Worm (Caenorhabditis elegans) whole organism, L4 larva: Measurements from ENCODE around the gene H03E18.1.

ENCODE experiments used
- D1046.2 ChIP-seq: fragments of 200-800 bp; sonication (Bioruptor generic); IDR thresholded peaks from 2 replicates; pipeline ENCODE4 v1.3.6; 2022; ENCODE audit warnings: missing genetic modification characterization, missing compliant biosample characterization
- F26F4.8 ChIP-seq: fragments of 200-800 bp; sonication (Bioruptor generic); conservative IDR thresholded peaks from 2 replicates; pipeline ENCODE4 v1.3.6; 2022; ENCODE audit warnings: missing genetic modification characterization, missing compliant biosample characterization
- F49E8.2 ChIP-seq: sonication (generic microtip); optimal IDR thresholded peaks from 2 replicates; lab custom pipeline; 2016; ENCODE audit warnings: missing compliant biosample characterization, mild to moderate bottlenecking, missing genetic modification characterization, borderline replicate concordance
- R02D3.7 ChIP-seq: fragments of 150-350 bp; sonication (generic microtip); optimal IDR thresholded peaks from 3 replicates; lab custom pipeline; 2014; ENCODE audit warnings: missing biosample characterization, missing genetic modification characterization
- Y5F2A.4 ChIP-seq: fragments of 200-800 bp; sonication (Bioruptor generic); optimal IDR thresholded peaks from 2 replicates; lab custom pipeline; 2018; ENCODE audit warnings: mild to moderate bottlenecking, missing genetic modification characterization, missing compliant biosample characterization
- Y75B8A.6 ChIP-seq: fragments of 200-800 bp; sonication (Bioruptor generic); IDR thresholded peaks from 2 replicates; pipeline ENCODE4 v1.3.6; 2022; ENCODE audit warnings: missing genetic modification reagents, missing genetic modification characterization, missing compliant biosample characterization
- ZK337.2 ChIP-seq: fragments of 200-800 bp; sonication (Bioruptor generic); IDR thresholded peaks from 2 replicates; pipeline ENCODE4 v1.3.6; 2022; ENCODE audit warnings: missing genetic modification reagents, missing genetic modification characterization, missing compliant biosample characterization
- ZK546.5 ChIP-seq, 2 experiments: sonication (generic microtip); optimal IDR thresholded peaks; 2 replicates each; lab custom pipeline; 2017; ENCODE audit warnings: missing biosample characterization in 2 of 2, missing genetic modification characterization in 2 of 2
- aha-1 ChIP-seq: fragments of 150-350 bp; peaks from one replicate; lab custom pipeline; 2014; ENCODE audit warnings: missing biosample characterization, missing genetic modification characterization
- ama-1 ChIP-seq: fragments of 150-350 bp; optimal IDR thresholded peaks from 2 replicates; lab custom pipeline; 2014; ENCODE audit warnings: inconsistent platforms, mixed read lengths
- ceh-28 ChIP-seq: fragments of 150-350 bp; optimal IDR thresholded peaks from 2 replicates; lab custom pipeline; 2014; ENCODE audit warnings: missing biosample characterization, missing genetic modification reagents, missing genetic modification characterization
- ceh-32 ChIP-seq: sonication (generic microtip); optimal IDR thresholded peaks from 2 replicates; lab custom pipeline; 2016; ENCODE audit warnings: mild to moderate bottlenecking, missing genetic modification characterization, missing compliant biosample characterization; ENCODE audit not compliant: poor library complexity
- ceh-44 ChIP-seq: fragments of 200-800 bp; sonication (Bioruptor generic); IDR thresholded peaks from 2 replicates; pipeline ENCODE4 v1.3.6; 2022; ENCODE audit warnings: missing genetic modification reagents, missing genetic modification characterization, missing compliant biosample characterization
- ceh-82 ChIP-seq: sonication (generic microtip); optimal IDR thresholded peaks from 2 replicates; lab custom pipeline; 2017; ENCODE audit warnings: missing biosample characterization, missing genetic modification characterization
- ces-1 ChIP-seq: fragments of 150-350 bp; sonication (generic microtip); optimal IDR thresholded peaks from 4 replicates; lab custom pipeline; 2014; ENCODE audit warnings: missing biosample characterization, missing genetic modification reagents, missing genetic modification characterization
- daf-16 ChIP-seq, 3 experiments: sonication (generic microtip); optimal IDR thresholded peaks; 2 replicates each; lab custom pipeline; 2016 to 2017; ENCODE audit warnings: missing genetic modification characterization in 3 of 3, missing genetic modification reagents in 3 of 3, mild to moderate bottlenecking in 2 of 3, missing compliant biosample characterization in 2 of 3, missing biosample characterization in 1 of 3, moderate library complexity in 1 of 3
- daf-19 ChIP-seq: fragments of 200-800 bp; sonication (Bioruptor generic); conservative IDR thresholded peaks from 2 replicates; pipeline ENCODE4 v1.3.6; 2022; ENCODE audit warnings: missing genetic modification characterization, missing compliant biosample characterization
- dmd-6 ChIP-seq: fragments of 200-800 bp; sonication (Bioruptor generic); IDR thresholded peaks from 2 replicates; pipeline ENCODE4 v1.3.6; 2022; ENCODE audit warnings: missing genetic modification reagents, missing genetic modification characterization, missing compliant biosample characterization
- dmd-8 ChIP-seq: fragments of 200-800 bp; sonication (Bioruptor generic); IDR thresholded peaks from 2 replicates; pipeline ENCODE4 v1.3.6; 2022; ENCODE audit warnings: missing genetic modification characterization, missing compliant biosample characterization
- dmd-9 ChIP-seq: fragments of 200-800 bp; sonication (Bioruptor generic); IDR thresholded peaks from 2 replicates; pipeline ENCODE4 v1.3.6; 2022; ENCODE audit warnings: missing genetic modification reagents, missing genetic modification characterization, missing compliant biosample characterization
- dpl-1 ChIP-seq: fragments of 150-350 bp; optimal IDR thresholded peaks from 2 replicates; lab custom pipeline; 2014; ENCODE audit warnings: missing biosample characterization, missing genetic modification reagents, missing genetic modification characterization
- duxl-1 ChIP-seq: sonication (generic microtip); optimal IDR thresholded peaks from 2 replicates; lab custom pipeline; 2016; ENCODE audit warnings: mild to moderate bottlenecking, missing genetic modification characterization, moderate library complexity, missing compliant biosample characterization; ENCODE audit not compliant: poor library complexity
- fkh-10 ChIP-seq: fragments of 150-350 bp; optimal IDR thresholded peaks from 2 replicates; lab custom pipeline; 2014; ENCODE audit warnings: missing biosample characterization, missing genetic modification reagents, missing genetic modification characterization
- fos-1 ChIP-seq: fragments of 150-350 bp; optimal IDR thresholded peaks from 2 replicates; lab custom pipeline; 2014; ENCODE audit warnings: missing biosample characterization, missing genetic modification characterization
- hmg-1.1 ChIP-seq: fragments of 200-800 bp; sonication (Bioruptor generic); IDR thresholded peaks from 2 replicates; pipeline ENCODE4 v1.3.6; 2022; ENCODE audit warnings: missing genetic modification reagents, missing genetic modification characterization, missing compliant biosample characterization
- jun-1 ChIP-seq: fragments of 150-350 bp; optimal IDR thresholded peaks from 2 replicates; lab custom pipeline; 2014; ENCODE audit warnings: missing biosample characterization, missing genetic modification reagents, missing genetic modification characterization
- lsy-2 ChIP-seq, 2 experiments: fragments of 150-350 bp in 1 of 2; sonication (generic microtip) in 1 of 2; optimal IDR thresholded peaks; 2 replicates each; lab custom pipeline; 2014 to 2017; ENCODE audit warnings: missing biosample characterization in 2 of 2, missing genetic modification characterization in 2 of 2
- madf-9 ChIP-seq: fragments of 200-800 bp; sonication (Bioruptor generic); conservative IDR thresholded peaks from 2 replicates; pipeline ENCODE4 v1.3.6; 2022; ENCODE audit warnings: missing genetic modification reagents, missing genetic modification characterization, missing compliant biosample characterization
- mep-1 ChIP-seq: fragments of 150-350 bp; sonication (generic microtip); optimal IDR thresholded peaks from 3 replicates; lab custom pipeline; 2014; ENCODE audit warnings: missing biosample characterization, missing genetic modification characterization
- nhr-10 ChIP-seq: fragments of 150-350 bp; optimal IDR thresholded peaks from 2 replicates; lab custom pipeline; 2014; ENCODE audit warnings: missing biosample characterization, missing genetic modification characterization
- nhr-102 ChIP-seq: sonication (generic microtip); optimal IDR thresholded peaks from 2 replicates; lab custom pipeline; 2016; ENCODE audit warnings: mild to moderate bottlenecking, missing genetic modification characterization, moderate library complexity, missing compliant biosample characterization
- nhr-11 ChIP-seq: fragments of 150-350 bp; optimal IDR thresholded peaks from 2 replicates; lab custom pipeline; 2014; ENCODE audit warnings: missing biosample characterization, missing genetic modification characterization
- nhr-111 ChIP-seq: fragments of 200-800 bp; sonication (Bioruptor generic); optimal IDR thresholded peaks from 2 replicates; lab custom pipeline; 2018; ENCODE audit warnings: mild to moderate bottlenecking, missing genetic modification characterization, missing compliant biosample characterization
- nhr-25 ChIP-seq: sonication (generic microtip); optimal IDR thresholded peaks from 2 replicates; lab custom pipeline; 2017; ENCODE audit warnings: missing genetic modification characterization, mild to moderate bottlenecking, missing compliant biosample characterization, antibody characterized with exemption, moderate library complexity, borderline replicate concordance; ENCODE audit not compliant: insufficient read depth
- nhr-41 ChIP-seq: fragments of 200-800 bp; sonication (Bioruptor generic); IDR thresholded peaks from 2 replicates; pipeline ENCODE4 v1.3.6; 2022; ENCODE audit warnings: missing genetic modification reagents, missing genetic modification characterization, missing compliant biosample characterization
- nhr-42 ChIP-seq: fragments of 200-800 bp; sonication (Bioruptor generic); IDR thresholded peaks from 2 replicates; pipeline ENCODE4 v1.3.6; 2022; ENCODE audit warnings: missing genetic modification characterization, missing compliant biosample characterization
- nhr-48 ChIP-seq: sonication (generic microtip); optimal IDR thresholded peaks from 2 replicates; lab custom pipeline; 2016; ENCODE audit warnings: mild to moderate bottlenecking, missing genetic modification characterization, missing compliant biosample characterization
- nhr-6 ChIP-seq: fragments of 150-350 bp; optimal IDR thresholded peaks from 2 replicates; lab custom pipeline; 2014; ENCODE audit warnings: missing biosample characterization, missing genetic modification characterization
- nhr-77 ChIP-seq: fragments of 150-350 bp; optimal IDR thresholded peaks from 2 replicates; lab custom pipeline; 2014; ENCODE audit warnings: missing biosample characterization, missing genetic modification characterization
- php-3 ChIP-seq: fragments of 200-800 bp; sonication (Bioruptor generic); IDR thresholded peaks from 2 replicates; pipeline ENCODE4 v1.3.6; 2022; ENCODE audit warnings: missing genetic modification reagents, missing genetic modification characterization, missing compliant biosample characterization
- snpc-1.2 ChIP-seq: fragments of 200-800 bp; sonication (Bioruptor generic); IDR thresholded peaks from 2 replicates; pipeline ENCODE4 v1.3.6; 2022; ENCODE audit warnings: missing genetic modification reagents, missing genetic modification characterization, missing compliant biosample characterization
- snpc-4 ChIP-seq: fragments of 150-350 bp; optimal IDR thresholded peaks from 2 replicates; lab custom pipeline; 2014; ENCODE audit warnings: missing biosample characterization, missing genetic modification characterization
- spr-1 ChIP-seq: sonication (generic microtip); optimal IDR thresholded peaks from 2 replicates; lab custom pipeline; 2016; ENCODE audit warnings: mild to moderate bottlenecking, missing genetic modification characterization, missing compliant biosample characterization
- tra-1 ChIP-seq: fragments of 200-800 bp; sonication (Bioruptor generic); IDR thresholded peaks from 2 replicates; pipeline ENCODE4 v1.3.6; 2022; ENCODE audit warnings: missing genetic modification reagents, missing genetic modification characterization, missing compliant biosample characterization
- unc-130 ChIP-seq: sonication (generic microtip); optimal IDR thresholded peaks from 2 replicates; lab custom pipeline; 2016; ENCODE audit warnings: missing genetic modification reagents, missing genetic modification characterization, missing compliant biosample characterization
- zag-1 ChIP-seq: fragments of 150-350 bp; optimal IDR thresholded peaks from 2 replicates; lab custom pipeline; 2014; ENCODE audit warnings: missing biosample characterization, missing genetic modification characterization
- zfp-2 ChIP-seq: sonication (generic microtip); optimal IDR thresholded peaks from 2 replicates; lab custom pipeline; 2016; ENCODE audit warnings: mild to moderate bottlenecking, missing genetic modification characterization, missing compliant biosample characterization
- zfp-3 ChIP-seq: fragments of 200-800 bp; sonication (Bioruptor generic); conservative IDR thresholded peaks from 2 replicates; pipeline ENCODE4 v1.3.6; 2022; ENCODE audit warnings: missing genetic modification reagents, missing genetic modification characterization, missing compliant biosample characterization
- zip-11 ChIP-seq: fragments of 200-800 bp; sonication (Bioruptor generic); IDR thresholded peaks from 2 replicates; pipeline ENCODE4 v1.3.6; 2022; ENCODE audit warnings: missing genetic modification characterization, missing compliant biosample characterization
- ztf-11 ChIP-seq: fragments of 150-350 bp; optimal IDR thresholded peaks from 2 replicates; lab custom pipeline; 2014; ENCODE audit warnings: missing biosample characterization, missing genetic modification characterization
- ztf-7 ChIP-seq: fragments of 150-350 bp; optimal IDR thresholded peaks from 2 replicates; lab custom pipeline; 2014; ENCODE audit warnings: missing biosample characterization, missing genetic modification characterization

Gene H03E18.1

DNA sequence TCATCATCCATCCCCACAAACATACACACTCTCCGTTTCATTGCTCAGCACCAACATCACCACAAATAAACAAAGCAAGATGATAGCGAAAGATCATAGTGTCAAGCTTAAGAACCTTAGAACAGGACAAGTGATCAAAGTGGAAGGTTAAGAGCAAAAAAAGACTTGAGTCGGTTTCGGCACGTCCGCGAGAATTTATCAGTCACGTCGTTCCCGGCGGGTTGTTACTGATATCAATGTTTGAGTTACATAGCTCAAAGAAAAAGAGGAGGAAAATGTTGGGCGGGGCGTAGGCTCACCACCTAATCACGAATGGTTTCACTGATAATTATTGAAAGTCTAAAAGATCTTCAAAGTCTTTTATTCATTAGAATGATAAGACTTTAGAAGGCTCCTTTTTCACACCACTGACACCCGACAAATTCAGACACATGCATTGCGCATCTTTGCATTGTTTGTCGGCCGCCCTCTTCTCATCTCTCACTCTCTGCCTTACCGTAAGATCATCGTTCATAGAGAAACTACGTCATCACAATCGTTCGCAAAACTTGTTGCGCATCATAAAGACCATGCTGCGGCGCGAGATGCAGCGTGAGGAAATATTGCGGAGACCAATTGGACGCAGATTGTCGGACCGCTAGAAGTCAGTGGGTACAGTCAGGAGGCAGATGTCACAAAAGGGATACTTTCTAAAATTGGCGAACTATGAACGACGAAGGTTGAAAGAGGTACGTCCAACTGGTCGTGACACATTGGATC lies 30.4 kb upstream of the H03E18.1 start (continued):
- no peak for TF ChIP-seq ztf-11 (tag; lab: Kevin White, UChicago)
- TF ChIP-seq F26F4.8 (GFP tag; lab: Robert Waterston, UW), result no peak
- peak; percentile 8 for TF ChIP-seq duxl-1
- peak; percentile 86 for TF ChIP-seq nhr-25 (tag; lab: Kevin White, UChicago)
- TF ChIP-seq tra-1 (GFP tag; lab: Robert Waterston, UW), result peak; percentile 74
- no peak for TF ChIP-seq ZK337.2 (GFP tag; lab: Robert Waterston, UW)
- peak; percentile 24 for TF ChIP-seq nhr-77 (tag; lab: Kevin White, UChicago)
- no peak for TF ChIP-seq Y75B8A.6 (GFP tag; lab: Robert Waterston, UW)
- no peak for TF ChIP-seq daf-16 (GFP tag; optimal IDR thresholded peaks at IDR 0.05; lab: Kevin White, UChicago)
- TF ChIP-seq daf-16 (tag; optimal IDR thresholded peaks at IDR 0.05; lab: Kevin White, UChicago), result no peak
- peak; percentile 85 for TF ChIP-seq nhr-10 (tag; lab: Kevin White, UChicago)
- TF ChIP-seq ama-1 (lab: Kevin White, UChicago), result no peak
- TF ChIP-seq lsy-2 (tag; optimal IDR thresholded peaks at IDR 0.05; lab: Kevin White, UChicago), result peak; percentile 58 to 75
- TF ChIP-seq ZK546.5 (tag; optimal IDR thresholded peaks at IDR 0.05; lab: Kevin White, UChicago), result no peak
- TF ChIP-seq Y5F2A.4, result no peak
- TF ChIP-seq snpc-1.2 (GFP tag; lab: Robert Waterston, UW), result no peak
- no peak for TF ChIP-seq ceh-28
- TF ChIP-seq zfp-2 (tag; lab: Kevin White, UChicago), result no peak
- no peak for TF ChIP-seq R02D3.7 (tag; lab: Kevin White, UChicago)
- no peak for TF ChIP-seq dmd-8 (GFP tag; lab: Robert Waterston, UW)
- TF ChIP-seq ceh-44, result no peak
- peak; percentile 26 for TF ChIP-seq jun-1 (tag; lab: Kevin White, UChicago)
- no peak for TF ChIP-seq ces-1
- no peak for TF ChIP-seq nhr-41
- TF ChIP-seq nhr-6, result peak; percentile 27
- no peak for TF ChIP-seq php-3
- no peak for TF ChIP-seq madf-9 (GFP tag; lab: Robert Waterston, UW)
- peak; percentile 22 for TF ChIP-seq dpl-1 (GFP tag; lab: Kevin White, UChicago)
- no peak for TF ChIP-seq zfp-3 (GFP tag; lab: Robert Waterston, UW)
- TF ChIP-seq fos-1 (tag; lab: Kevin White, UChicago), result no peak
- peak; percentile 98 for TF ChIP-seq nhr-48
- TF ChIP-seq fkh-10, result no peak
- TF ChIP-seq daf-19 (GFP tag; lab: Robert Waterston, UW), result no peak
- TF ChIP-seq aha-1 (tag; lab: Kevin White, UChicago), result peak; percentile 98
- no peak for TF ChIP-seq hmg-1.1 (GFP tag; lab: Robert Waterston, UW)
- TF ChIP-seq unc-130 (GFP tag; lab: Kevin White, UChicago), result no peak
- peak; percentile 68 for TF ChIP-seq spr-1
- peak; percentile 22 for TF ChIP-seq nhr-11
- no peak for TF ChIP-seq F49E8.2 (tag; lab: Kevin White, UChicago)
- TF ChIP-seq mep-1, result peak; percentile 86
- TF ChIP-seq ceh-32 (tag; lab: Kevin White, UChicago), result no peak
- TF ChIP-seq nhr-102 (tag; lab: Kevin White, UChicago), result peak; percentile 72
- no peak for TF ChIP-seq snpc-4 (tag; lab: Kevin White, UChicago)
- peak; percentile 16 for TF ChIP-seq zag-1 (tag; lab: Kevin White, UChicago)
- no peak for TF ChIP-seq D1046.2 (GFP tag; lab: Robert Waterston, UW)
- TF ChIP-seq dmd-9 (GFP tag; lab: Robert Waterston, UW), result no peak
- TF ChIP-seq nhr-42 (GFP tag; lab: Robert Waterston, UW), result peak; percentile 36; the same call in 1 of the 2 replicates
- peak; percentile 13 for TF ChIP-seq dmd-6 (GFP tag; lab: Robert Waterston, UW)
- TF ChIP-seq zip-11, result no peak
- no peak for TF ChIP-seq ceh-82
- TF ChIP-seq ztf-7 (tag; lab: Kevin White, UChicago), result no peak
- TF ChIP-seq nhr-111 (GFP tag; lab: Kevin White, UChicago), result no peak
